Worm (Caenorhabditis elegans) whole organism, young adult: Measurements from ENCODE around the gene pgp-6.
A peak's percentile ranks its signal among the peaks of the same experiment; 100 is the strongest.

Experiments used
- C06A6.2 ChIP-seq: fragments of 200-800 bp; sonication (Bioruptor generic); conservative IDR thresholded peaks from 2 replicates; pipeline ENCODE4 v1.3.6; 2022; ENCODE audit warnings: missing genetic modification characterization, missing compliant biosample characterization
- Y95B8A.8 ChIP-seq: fragments of 200-800 bp; sonication (Bioruptor generic); IDR thresholded peaks from 2 replicates; pipeline ENCODE4 v1.3.6; 2022; ENCODE audit warnings: missing genetic modification reagents, missing genetic modification characterization, missing compliant biosample characterization
- aptf-2 ChIP-seq: fragments of 200-800 bp; sonication (Bioruptor generic); conservative IDR thresholded peaks from 2 replicates; pipeline ENCODE4 v1.3.6; 2022; ENCODE audit warnings: missing genetic modification reagents, missing genetic modification characterization, missing compliant biosample characterization
- bed-2 ChIP-seq: fragments of 200-800 bp; sonication (Bioruptor generic); IDR thresholded peaks from 2 replicates; pipeline ENCODE4 v1.3.6; 2022; ENCODE audit warnings: missing genetic modification reagents, missing genetic modification characterization, missing compliant biosample characterization
- cebp-1 ChIP-seq, 2 experiments: fragments of 200-800 bp in 1 of 2; sonication (Bioruptor generic) in 1 of 2; sonication (generic microtip) in 1 of 2; IDR thresholded peaks in 1 of 2; optimal IDR thresholded peaks in 1 of 2; 2 replicates each; pipeline versions ENCODE4 v1.3.6 to Lab custom; 2017 to 2022; ENCODE audit warnings: missing compliant biosample characterization in 2 of 2, missing genetic modification characterization in 2 of 2, mild to moderate bottlenecking in 1 of 2, missing genetic modification reagents in 1 of 2, moderate library complexity in 1 of 2
- ceh-58 ChIP-seq: fragments of 200-800 bp; sonication (Bioruptor generic); IDR thresholded peaks from 2 replicates; pipeline ENCODE4 v1.3.6; 2022; ENCODE audit warnings: missing genetic modification characterization, missing compliant biosample characterization
- die-1 ChIP-seq: sonication (generic microtip); optimal IDR thresholded peaks from 2 replicates; lab custom pipeline; 2016; ENCODE audit warnings: missing genotype, mild to moderate bottlenecking, missing genetic modification characterization, missing compliant biosample characterization
- ekl-4 ChIP-seq: fragments of 200-800 bp; sonication (Bioruptor generic); IDR thresholded peaks from 2 replicates; pipeline ENCODE4 v1.3.6; 2022; ENCODE audit warnings: missing genetic modification reagents, missing genetic modification characterization, missing compliant biosample characterization
- gei-17 ChIP-seq: fragments of 200-800 bp; sonication (Bioruptor generic); optimal IDR thresholded peaks from 2 replicates; lab custom pipeline; 2018; ENCODE audit warnings: mild to moderate bottlenecking, missing genetic modification characterization, missing compliant biosample characterization
- him-1 ChIP-seq: sonication (generic microtip); optimal IDR thresholded peaks from 2 replicates; lab custom pipeline; 2016; ENCODE audit warnings: missing genotype, missing genetic modification reagents, missing genetic modification characterization, missing compliant biosample characterization
- hlh-12 ChIP-seq: sonication (generic microtip); optimal IDR thresholded peaks from 2 replicates; lab custom pipeline; 2016; ENCODE audit warnings: missing genetic modification characterization, missing compliant biosample characterization
- hmg-20 ChIP-seq: fragments of 200-800 bp; sonication (Bioruptor generic); IDR thresholded peaks from 2 replicates; pipeline ENCODE4 v1.3.6; 2022; ENCODE audit warnings: missing genetic modification reagents, missing genetic modification characterization, missing compliant biosample characterization
- let-607 ChIP-seq, 2 experiments: fragments of 200-800 bp in 1 of 2; sonication (Bioruptor generic) in 1 of 2; sonication (generic microtip) in 1 of 2; optimal IDR thresholded peaks; 2 replicates each; lab custom pipeline; 2016 to 2018; ENCODE audit warnings: mild to moderate bottlenecking in 2 of 2, missing compliant biosample characterization in 2 of 2, missing genetic modification characterization in 2 of 2, moderate library complexity in 2 of 2, missing genotype in 1 of 2
- lin-26 ChIP-seq: fragments of 200-800 bp; sonication (Bioruptor generic); IDR thresholded peaks from 2 replicates; pipeline ENCODE4 v1.3.6; 2022; ENCODE audit warnings: missing genetic modification reagents, missing genetic modification characterization, missing compliant biosample characterization
- lin-40 ChIP-seq: sonication (generic microtip); optimal IDR thresholded peaks from 2 replicates; lab custom pipeline; 2016; ENCODE audit warnings: missing genetic modification characterization, mild to moderate bottlenecking, missing compliant biosample characterization, missing genotype, missing genetic modification reagents
- lsl-1 ChIP-seq: fragments of 200-800 bp; sonication (Bioruptor generic); optimal IDR thresholded peaks from 2 replicates; lab custom pipeline; 2018; ENCODE audit warnings: mild to moderate bottlenecking, missing genetic modification characterization, moderate library complexity, missing compliant biosample characterization
- lsy-27 ChIP-seq: sonication (generic microtip); optimal IDR thresholded peaks from 2 replicates; lab custom pipeline; 2017; ENCODE audit warnings: missing genetic modification characterization, mild to moderate bottlenecking, missing compliant biosample characterization, antibody characterized with exemption, missing genotype, borderline replicate concordance; ENCODE audit not compliant: insufficient read depth
- madf-10 ChIP-seq: sonication (generic microtip); optimal IDR thresholded peaks from 2 replicates; lab custom pipeline; 2016; ENCODE audit warnings: mild to moderate bottlenecking, missing genetic modification characterization, missing compliant biosample characterization
- nfyb-1 ChIP-seq: fragments of 200-800 bp; sonication (Bioruptor generic); IDR thresholded peaks from 2 replicates; pipeline ENCODE4 v1.3.6; 2022; ENCODE audit warnings: missing genetic modification reagents, missing genetic modification characterization, missing compliant biosample characterization
- nhr-27 ChIP-seq: fragments of 200-800 bp; sonication (Bioruptor generic); optimal IDR thresholded peaks from 2 replicates; lab custom pipeline; 2018; ENCODE audit warnings: mild to moderate bottlenecking, missing genetic modification characterization, moderate library complexity, missing compliant biosample characterization
- nhr-80 ChIP-seq: sonication (generic microtip); optimal IDR thresholded peaks from 2 replicates; lab custom pipeline; 2016; ENCODE audit warnings: missing genetic modification characterization, missing compliant biosample characterization
- rec-8 ChIP-seq, 2 experiments: sonication (generic microtip); optimal IDR thresholded peaks; 2 replicates each; lab custom pipeline; 2016; ENCODE audit warnings: mild to moderate bottlenecking in 2 of 2, missing genetic modification characterization in 2 of 2, missing genetic modification reagents in 2 of 2, missing genotype in 2 of 2, missing biosample characterization in 1 of 2, missing compliant biosample characterization in 1 of 2, moderate library complexity in 1 of 2
- rpc-1 ChIP-seq, 2 experiments: fragments of 150-350 bp in 1 of 2; sonication (generic microtip) in 1 of 2; optimal IDR thresholded peaks; 2 replicates each; lab custom pipeline; 2014 to 2018; ENCODE audit warnings: missing biosample characterization in 1 of 2, missing genetic modification characterization in 1 of 2, missing genetic modification reagents in 1 of 2, missing genotype in 1 of 2
- somi-1 ChIP-seq: fragments of 200-800 bp; sonication (Bioruptor generic); optimal IDR thresholded peaks from 2 replicates; lab custom pipeline; 2018; ENCODE audit warnings: mild to moderate bottlenecking, missing genetic modification characterization, missing compliant biosample characterization
- sptf-2 ChIP-seq: fragments of 200-800 bp; sonication (Bioruptor generic); optimal IDR thresholded peaks from 2 replicates; lab custom pipeline; 2018; ENCODE audit warnings: mild to moderate bottlenecking, missing genetic modification characterization, missing compliant biosample characterization
- unc-130 ChIP-seq: sonication (generic microtip); optimal IDR thresholded peaks from 2 replicates; lab custom pipeline; 2016; ENCODE audit warnings: missing genetic modification reagents, missing genetic modification characterization, missing compliant biosample characterization
- unc-62 ChIP-seq: fragments of 150-350 bp; optimal IDR thresholded peaks from 2 replicates; lab custom pipeline; 2014; ENCODE audit warnings: missing biosample characterization, missing genetic modification reagents, missing genetic modification characterization
- ztf-22 ChIP-seq: fragments of 200-800 bp; sonication (Bioruptor generic); optimal IDR thresholded peaks from 2 replicates; lab custom pipeline; 2018; ENCODE audit warnings: mild to moderate bottlenecking, missing genetic modification characterization, moderate library complexity, missing compliant biosample characterization
- ztf-28 ChIP-seq: fragments of 200-800 bp; sonication (Bioruptor generic); IDR thresholded peaks from 2 replicates; pipeline ENCODE4 v1.3.6; 2022; ENCODE audit warnings: missing genetic modification reagents, missing genetic modification characterization, missing compliant biosample characterization

The pgp-6 gene

DNA sequence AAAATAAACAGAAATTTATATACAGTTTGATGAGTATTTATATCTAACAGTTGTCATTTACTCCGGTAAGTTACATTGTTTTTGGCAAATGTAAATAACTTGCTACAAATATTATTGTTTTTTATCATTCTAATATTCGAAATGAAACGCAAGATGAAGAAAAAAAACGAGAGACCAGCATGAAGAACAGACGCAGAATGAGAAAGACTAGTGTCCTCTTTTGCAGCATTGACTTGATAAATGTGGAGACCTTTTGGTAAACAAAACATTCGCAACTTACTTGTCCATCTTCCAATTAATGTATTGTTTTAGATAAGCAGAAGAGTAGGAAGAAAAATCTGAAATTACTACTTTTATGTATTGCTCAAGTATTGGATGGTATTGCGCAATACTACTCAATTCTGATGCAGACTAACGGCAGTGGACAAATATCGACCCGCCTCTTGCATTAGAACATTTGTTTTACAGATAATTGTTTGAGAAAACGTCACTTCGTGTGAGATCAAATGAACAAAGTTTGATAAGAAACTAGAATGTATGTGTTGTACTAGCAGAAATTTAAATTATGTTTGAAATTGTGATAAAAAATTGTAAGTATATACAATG is at the start of gene pgp-6:
pgp-6 (minus strand) TSS at position 288 of the 606 bp plus-strand sequence.
- peak; percentile 39; the same call in 1 of the 2 replicates for TF ChIP-seq cebp-1 (GFP tag; IDR thresholded peaks at IDR 0.05; lab: Robert Waterston, UW)
- TF ChIP-seq cebp-1 (tag; optimal IDR thresholded peaks at IDR 0.05; lab: Kevin White, UChicago): no peak
- no peak for TF ChIP-seq let-607 (tag; optimal IDR thresholded peaks at IDR 0.05; lab: Kevin White, UChicago)
- TF ChIP-seq, all 124 proteins: peak for 1

DNA sequence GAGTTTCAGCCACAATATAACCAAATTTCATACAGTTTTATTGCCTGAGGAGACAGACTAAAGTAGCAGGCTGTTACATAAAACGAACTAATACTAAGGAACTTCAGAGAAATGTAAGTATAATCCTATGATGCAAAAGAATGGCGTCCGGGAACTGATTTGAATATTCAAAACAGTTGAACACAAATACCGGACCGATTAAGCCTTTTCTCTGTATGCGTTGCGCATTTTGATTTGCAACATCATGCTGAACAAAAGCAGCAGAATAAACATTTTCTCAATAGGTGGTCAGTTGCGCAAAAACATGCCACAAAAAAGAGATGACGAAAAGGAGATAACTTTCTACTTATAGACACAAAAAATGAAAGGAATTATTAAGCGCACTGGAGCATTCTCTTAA is 46.8 kb upstream of the pgp-6 start:
- TF ChIP-seq unc-130 (no peak), madf-10 (tag; lab: Kevin White, UChicago) (no peak), sptf-2 (GFP tag; lab: Kevin White, UChicago) (no peak), hmg-20 (no peak), C06A6.2 (GFP tag; lab: Robert Waterston, UW) (no peak), lsy-27 (tag; lab: Kevin White, UChicago) (no peak), unc-62 (GFP tag; lab: Kevin White, UChicago) (no peak), hlh-12 (tag; lab: Kevin White, UChicago) (no peak), lsl-1 (GFP tag; lab: Kevin White, UChicago) (no peak), Y95B8A.8 (GFP tag; lab: Robert Waterston, UW) (no peak), him-1 (tag; lab: Kevin White, UChicago) (no peak)

- TF ChIP-seq lin-40 (tag; lab: Kevin White, UChicago) (no peak), ztf-28 (GFP tag; lab: Robert Waterston, UW) (no peak)
These were observed 42.4 kb upstream of the pgp-6 start, which contains the start of gene nstp-9 for ce11 chrX:10919613-10920012. nstp-9 (minus strand) TSS chrX:10919713.

DNA sequence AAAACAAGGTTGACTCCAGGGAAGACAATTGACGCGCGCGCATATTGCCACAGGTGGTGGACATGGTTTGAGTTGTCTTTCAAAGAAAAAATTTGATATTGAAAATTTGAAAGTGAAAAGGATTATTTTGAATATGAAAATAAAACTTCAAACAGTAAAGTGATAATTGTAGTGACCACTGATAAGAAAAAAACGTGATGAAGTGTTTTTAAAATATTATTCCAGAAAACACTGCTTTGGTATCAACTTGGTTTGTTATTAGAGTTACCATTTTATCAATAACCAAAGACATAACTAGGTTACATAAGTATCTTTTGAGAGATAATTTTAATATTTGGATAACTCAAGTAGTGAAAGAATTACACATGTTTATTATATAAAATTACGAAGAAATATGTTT is 39.0 kb upstream of the pgp-6 start:
- TF ChIP-seq nhr-80 (tag; lab: Kevin White, UChicago): peak; percentile 37
- no peak for TF ChIP-seq nhr-27
- no peak for TF ChIP-seq gei-17 (GFP tag; lab: Kevin White, UChicago)
- no peak for TF ChIP-seq die-1 (tag; lab: Kevin White, UChicago)
- 0 out of 2 replicates have a peak, but pooled peaks have one; percentile 25 for TF ChIP-seq aptf-2 (GFP tag; lab: Robert Waterston, UW)

- peak; percentile 58 for TF ChIP-seq nhr-80 (tag; lab: Kevin White, UChicago)
- TF ChIP-seq bed-2: no peak
These were observed 37.4 kb upstream of the pgp-6 start for ce11 chrX:10914421-10915277.

ce11 chrX:10913981-10914380 is 36.8 kb upstream of the pgp-6 start, which contains the start of gene F47B10.9:
F47B10.9 (minus strand) TSS chrX:10914081.
- no peak for TF ChIP-seq ekl-4 (GFP tag; lab: Robert Waterston, UW)

- TF ChIP-seq madf-10 (tag; lab: Kevin White, UChicago) (no peak), lsy-27 (tag; lab: Kevin White, UChicago) (no peak), rec-8 (tag; optimal IDR thresholded peaks at IDR 0.05; lab: Kevin White, UChicago) (no peak), somi-1 (no peak), lin-26 (GFP tag; lab: Robert Waterston, UW) (no peak), ceh-58 (GFP tag; lab: Robert Waterston, UW) (no peak), rpc-1 (optimal IDR thresholded peaks at IDR 0.05; lab: Kevin White, UChicago) (no peak), rpc-1 (tag; optimal IDR thresholded peaks at IDR 0.05; lab: Kevin White, UChicago) (no peak), nfyb-1 (no peak), ztf-22 (GFP tag; lab: Kevin White, UChicago) (no peak)
These were observed 33.5 kb upstream of the pgp-6 start, which contains the start of gene F47B10.8 for ce11 chrX:10910716-10911115. F47B10.8 (minus strand) TSS chrX:10910816.
